Fruit fly (Drosophila melanogaster) whole organism, wandering third instar larva: Measurements from ENCODE around the gene IKKepsilon.

Experiments
- Abd-B ChIP-seq: fragments of >200 bp; optimal IDR thresholded peaks from 2 replicates; lab custom pipeline; 2017; ENCODE audit warnings: missing biosample characterization, missing genetic modification characterization
- CG32264 ChIP-seq: fragments of 200-800 bp; sonication (Bioruptor generic); optimal IDR thresholded peaks from 2 replicates; lab custom pipeline; 2016; ENCODE audit warnings: missing biosample characterization, missing genetic modification characterization
- CG9705 ChIP-seq: fragments of 200-800 bp; sonication (Bioruptor generic); optimal IDR thresholded peaks from 2 replicates; lab custom pipeline; 2018; ENCODE audit warnings: missing biosample characterization, mild to moderate bottlenecking, missing genetic modification characterization
- CrebA ChIP-seq: fragments of 200-800 bp; sonication (Bioruptor generic); optimal IDR thresholded peaks from 2 replicates; lab custom pipeline; 2016; ENCODE audit warnings: missing biosample characterization, mild to moderate bottlenecking, missing genetic modification characterization, borderline replicate concordance
- Dfd ChIP-seq: fragments of >200 bp; optimal IDR thresholded peaks from 2 replicates; lab custom pipeline; 2017; ENCODE audit warnings: missing biosample characterization, missing genetic modification characterization
- Dif ChIP-seq: fragments of 200-275, 200-300 bp; sonication (Bioruptor generic); optimal IDR thresholded peaks from 2 replicates; lab custom pipeline; 2018; ENCODE audit warnings: missing biosample characterization, missing genetic modification characterization; ENCODE audit not compliant: partially characterized antibody
- GATAd ChIP-seq: sonication (Bioruptor generic); optimal IDR thresholded peaks from 2 replicates; lab custom pipeline; 2016; ENCODE audit warnings: missing biosample characterization, missing genetic modification characterization
- HLH106 ChIP-seq: fragments of 200-800 bp; optimal IDR thresholded peaks from 3 replicates; lab custom pipeline; 2019; ENCODE audit warnings: missing biosample characterization, mild to moderate bottlenecking, missing genetic modification characterization, moderate library complexity
- Hnf4 ChIP-seq: fragments of 200-800 bp; sonication (Bioruptor generic); optimal IDR thresholded peaks from 2 replicates; lab custom pipeline; 2016; ENCODE audit warnings: missing biosample characterization, mild to moderate bottlenecking, missing genetic modification characterization
- Hr78 ChIP-seq: fragments of >200 bp; optimal IDR thresholded peaks from 2 replicates; lab custom pipeline; 2017; ENCODE audit warnings: missing biosample characterization, missing genetic modification characterization
- Hr83 ChIP-seq: fragments of 200-300 bp; sonication (Bioruptor generic); optimal IDR thresholded peaks from 2 replicates; lab custom pipeline; 2016; ENCODE audit warnings: missing biosample characterization, mild to moderate bottlenecking, missing genetic modification characterization, moderate library complexity; ENCODE audit not compliant: poor library complexity, severe bottlenecking
- Mio ChIP-seq: sonication (Bioruptor generic); optimal IDR thresholded peaks from 2 replicates; lab custom pipeline; 2016; ENCODE audit warnings: missing biosample characterization, missing genetic modification characterization
- Myc ChIP-seq: fragments of >200 bp; optimal IDR thresholded peaks from 2 replicates; lab custom pipeline; 2017
- N ChIP-seq: fragments of >200 bp; optimal IDR thresholded peaks from 2 replicates; lab custom pipeline; 2018; ENCODE audit warnings: missing biosample characterization, missing external identifiers, missing genetic modification characterization
- OdsH ChIP-seq: fragments of 200-800 bp; sonication (Bioruptor generic); optimal IDR thresholded peaks from 2 replicates; lab custom pipeline; 2016; ENCODE audit warnings: missing biosample characterization, mild to moderate bottlenecking, missing genetic modification characterization
- Rel ChIP-seq, 2 experiments: fragments of 200-800 bp; sonication (Bioruptor generic) in 1 of 2; optimal IDR thresholded peaks; 2 replicates in 1 of 2; 3 replicates in 1 of 2; lab custom pipeline; 2016 to 2019; ENCODE audit warnings: mild to moderate bottlenecking in 2 of 2, missing biosample characterization in 2 of 2, missing genetic modification characterization in 2 of 2, moderate library complexity in 1 of 2
- Sp1 ChIP-seq: fragments of 200-800 bp; sonication (Bioruptor generic); optimal IDR thresholded peaks from 3 replicates; lab custom pipeline; 2019; ENCODE audit warnings: missing biosample characterization, mild to moderate bottlenecking, missing genetic modification characterization, moderate library complexity
- Vsx2 ChIP-seq: fragments of 200-300, 225-300 bp; sonication (Bioruptor generic); optimal IDR thresholded peaks from 2 replicates; lab custom pipeline; 2018; ENCODE audit warnings: missing biosample characterization, missing genetic modification characterization; ENCODE audit not compliant: partially characterized antibody
- br ChIP-seq: fragments of 200-800 bp; sonication (Bioruptor generic); optimal IDR thresholded peaks from 2 replicates; lab custom pipeline; 2016; ENCODE audit warnings: missing biosample characterization, missing genetic modification characterization
- brk ChIP-seq: fragments of 200-800 bp; sonication (Bioruptor generic); optimal IDR thresholded peaks from 2 replicates; lab custom pipeline; 2016; ENCODE audit warnings: missing biosample characterization, mild to moderate bottlenecking, missing genetic modification characterization
- dl ChIP-seq, 2 experiments: fragments of 175-275, 200-275 bp in 1 of 2; fragments of 200-275 bp in 1 of 2; sonication (Bioruptor generic); optimal IDR thresholded peaks; lab custom pipeline; 2018; ENCODE audit warnings: mild to moderate bottlenecking in 2 of 2, missing biosample characterization in 2 of 2, missing genetic modification characterization in 2 of 2, moderate library complexity in 2 of 2; ENCODE audit not compliant: partially characterized antibody in 2 of 2, insufficient read depth in 1 of 2
- dmrt93B ChIP-seq: fragments of 200-800 bp; sonication (Bioruptor generic); optimal IDR thresholded peaks from 2 replicates; lab custom pipeline; 2018; ENCODE audit warnings: missing biosample characterization, mild to moderate bottlenecking, missing genetic modification characterization
- dsf ChIP-seq: sonication (Bioruptor generic); optimal IDR thresholded peaks from 2 replicates; lab custom pipeline; 2016; ENCODE audit warnings: missing biosample characterization, missing genetic modification characterization, borderline replicate concordance
- ey ChIP-seq: fragments of 200-800 bp; sonication (Bioruptor generic); optimal IDR thresholded peaks from 2 replicates; lab custom pipeline; 2016; ENCODE audit warnings: missing biosample characterization, missing genetic modification characterization
- foxo ChIP-seq, 2 experiments: fragments of 200-800 bp; sonication (Bioruptor generic); optimal IDR thresholded peaks; 2 replicates in 1 of 2; 3 replicates in 1 of 2; lab custom pipeline; 2016 to 2017; ENCODE audit warnings: missing biosample characterization in 2 of 2, missing genetic modification characterization in 2 of 2
- fru ChIP-seq: fragments of 200-800 bp; sonication (Bioruptor generic); optimal IDR thresholded peaks from 3 replicates; lab custom pipeline; 2016; ENCODE audit warnings: missing biosample characterization, mild to moderate bottlenecking, missing genetic modification characterization
- h ChIP-seq: fragments of 200-800 bp; sonication (Bioruptor generic); optimal IDR thresholded peaks from 3 replicates; lab custom pipeline; 2016; ENCODE audit warnings: missing biosample characterization, mild to moderate bottlenecking, missing genetic modification characterization
- jim ChIP-seq: fragments of 175-275, 200-325 bp; sonication (Bioruptor generic); optimal IDR thresholded peaks from 2 replicates; lab custom pipeline; 2016; ENCODE audit warnings: missing biosample characterization, mild to moderate bottlenecking, missing genetic modification characterization
- lola ChIP-seq: fragments of >200 bp; optimal IDR thresholded peaks from 2 replicates; lab custom pipeline; 2017; ENCODE audit warnings: missing biosample characterization, missing genetic modification characterization
- pan ChIP-seq: fragments of >200 bp; optimal IDR thresholded peaks from 2 replicates; lab custom pipeline; 2017
- psq ChIP-seq: fragments of 200-800 bp; sonication (Bioruptor generic); optimal IDR thresholded peaks from 3 replicates; lab custom pipeline; 2017; ENCODE audit warnings: missing biosample characterization, mild to moderate bottlenecking, missing genetic modification characterization, moderate library complexity
- rgr ChIP-seq: fragments of 200-800 bp; sonication (Bioruptor generic); optimal IDR thresholded peaks from 3 replicates; lab custom pipeline; 2016; ENCODE audit warnings: missing biosample characterization, mild to moderate bottlenecking, missing genetic modification characterization
- sage ChIP-seq: fragments of 200-800 bp; sonication (Bioruptor generic); optimal IDR thresholded peaks from 2 replicates; lab custom pipeline; 2016; ENCODE audit warnings: missing biosample characterization, mild to moderate bottlenecking, missing genetic modification characterization
- sv ChIP-seq: fragments of 200-800 bp; sonication (Bioruptor generic); optimal IDR thresholded peaks from 3 replicates; lab custom pipeline; 2016; ENCODE audit warnings: missing biosample characterization, missing genetic modification characterization
- tai ChIP-seq: sonication (Bioruptor generic); optimal IDR thresholded peaks from 2 replicates; lab custom pipeline; 2016; ENCODE audit warnings: missing biosample characterization, missing genetic modification characterization
- woc ChIP-seq: sonication (Bioruptor generic); optimal IDR thresholded peaks from 2 replicates; lab custom pipeline; 2016; ENCODE audit warnings: missing biosample characterization, mild to moderate bottlenecking, missing genetic modification characterization

Gene IKKepsilon

DNA sequence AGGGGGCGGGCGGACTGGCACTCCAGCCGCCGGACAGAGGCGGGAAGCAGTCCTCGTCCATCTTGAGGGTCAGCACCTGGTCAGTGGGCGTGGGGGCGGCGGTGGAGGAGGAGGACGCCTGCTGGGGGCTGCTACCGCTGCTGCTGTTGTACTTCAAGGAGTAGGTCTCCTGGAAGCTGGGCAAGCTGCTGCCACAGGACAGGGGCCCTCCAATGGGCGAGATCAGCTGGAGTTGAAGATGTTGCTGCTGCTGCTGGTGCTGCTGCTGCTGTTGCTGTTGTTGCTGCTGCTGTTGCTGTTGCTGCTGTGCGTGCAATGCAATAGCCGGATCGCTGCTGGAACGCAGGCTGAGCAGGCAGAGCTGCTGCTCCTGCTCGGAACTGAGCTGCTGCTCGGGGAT, 12.9 kb downstream of the IKKepsilon start:
- no peak for TF ChIP-seq CrebA (GFP tag; lab: Kevin White, UChicago)
- no peak for TF ChIP-seq dmrt93B (GFP tag; lab: Kevin White, UChicago)
- TF ChIP-seq Dfd (GFP tag; lab: Kevin White, UChicago), result peak; percentile 92
- no peak for TF ChIP-seq Dif (GFP tag; lab: Kevin White, UChicago)
- TF ChIP-seq, all 38 proteins: peak for 1

DNA sequence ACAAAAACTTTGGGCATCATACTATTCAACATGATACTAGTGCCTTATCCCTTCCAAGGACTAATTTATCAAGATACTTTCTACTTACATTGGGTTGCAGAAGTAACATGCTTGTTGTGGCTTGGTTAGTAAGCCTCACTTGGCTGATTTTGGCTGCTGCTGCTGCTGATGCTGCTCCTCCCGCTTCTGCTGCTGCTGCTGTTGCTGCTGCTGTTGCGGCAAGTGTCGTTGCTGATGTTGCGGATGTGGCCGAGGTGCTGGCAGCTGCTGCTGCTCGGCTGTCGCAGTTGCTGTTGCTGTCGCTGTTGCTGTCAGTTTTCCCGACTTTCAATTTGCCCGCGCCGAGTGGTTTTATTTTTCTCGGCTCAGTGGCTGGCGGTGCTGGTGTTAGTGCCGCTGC, 14.2 kb downstream of the IKKepsilon start:
- TF ChIP-seq Dfd (GFP tag; lab: Kevin White, UChicago) (peak; percentile 91), N (GFP tag; lab: Kevin White, UChicago) (no peak)

DNA sequence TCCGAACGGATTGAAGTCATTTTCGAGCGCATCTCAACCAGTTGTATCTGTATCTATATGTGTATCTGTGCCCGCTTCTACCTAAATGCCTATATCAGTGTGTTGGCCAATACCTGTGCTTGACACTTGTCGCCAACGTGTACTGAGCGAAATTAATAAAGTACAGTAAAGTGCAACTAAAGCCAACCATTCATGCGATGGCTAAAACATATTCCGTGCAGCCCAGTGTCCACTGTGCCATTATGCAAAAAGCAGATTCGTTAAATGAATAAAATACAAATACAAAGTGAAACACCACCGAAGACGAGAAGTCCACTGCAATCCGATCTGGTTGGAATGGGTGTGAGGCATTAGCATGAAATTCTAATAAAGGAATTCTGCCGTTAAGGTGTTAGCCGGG, 19.2 kb downstream of the IKKepsilon start:
- TF ChIP-seq CG9705 (GFP tag; lab: Kevin White, UChicago) (no peak), foxo (GFP tag; optimal IDR thresholded peaks at IDR 0.05; lab: Kevin White, UChicago) (no peak), Dfd (GFP tag; lab: Kevin White, UChicago) (no peak), sage (no peak), OdsH (GFP tag; lab: Kevin White, UChicago) (peak; percentile 2), br (GFP tag; lab: Kevin White, UChicago) (peak; percentile 40), CG32264 (no peak), Abd-B (GFP tag; lab: Kevin White, UChicago) (no peak), woc (GFP tag; lab: Kevin White, UChicago) (peak; percentile 18), Vsx2 (no peak), lola (no peak), ey (GFP tag; lab: Kevin White, UChicago) (peak; percentile 45), Rel (GFP tag; optimal IDR thresholded peaks at IDR 0.05; lab: Kevin White, UChicago) (no peak), Rel (tag; optimal IDR thresholded peaks at IDR 0.05; lab: Kevin White, UChicago) (no peak), tai (GFP tag; lab: Kevin White, UChicago) (no peak), pan (lab: Kevin White, UChicago) (no peak), sv (GFP tag; lab: Kevin White, UChicago) (no peak), Dif (GFP tag; lab: Kevin White, UChicago) (no peak), rgr (GFP tag; lab: Kevin White, UChicago) (peak; percentile 34), dsf (GFP tag; lab: Kevin White, UChicago) (no peak), dl (GFP tag; optimal IDR thresholded peaks at IDR 0.05; lab: Kevin White, UChicago; ENCODE audit: insufficient read depth in 1 of 2, partially characterized antibody in 2 of 2) (no peak), Mio (GFP tag; lab: Kevin White, UChicago) (no peak), GATAd (GFP tag; lab: Kevin White, UChicago) (no peak), Hr83 (GFP tag; lab: Kevin White, UChicago) (peak; percentile 11), fru (peak; percentile 50), h (GFP tag; lab: Kevin White, UChicago) (peak; percentile 54), HLH106 (tag; lab: Kevin White, UChicago) (no peak), CrebA (GFP tag; lab: Kevin White, UChicago) (no peak), N (GFP tag; lab: Kevin White, UChicago) (no peak), Hr78 (no peak)

DNA sequence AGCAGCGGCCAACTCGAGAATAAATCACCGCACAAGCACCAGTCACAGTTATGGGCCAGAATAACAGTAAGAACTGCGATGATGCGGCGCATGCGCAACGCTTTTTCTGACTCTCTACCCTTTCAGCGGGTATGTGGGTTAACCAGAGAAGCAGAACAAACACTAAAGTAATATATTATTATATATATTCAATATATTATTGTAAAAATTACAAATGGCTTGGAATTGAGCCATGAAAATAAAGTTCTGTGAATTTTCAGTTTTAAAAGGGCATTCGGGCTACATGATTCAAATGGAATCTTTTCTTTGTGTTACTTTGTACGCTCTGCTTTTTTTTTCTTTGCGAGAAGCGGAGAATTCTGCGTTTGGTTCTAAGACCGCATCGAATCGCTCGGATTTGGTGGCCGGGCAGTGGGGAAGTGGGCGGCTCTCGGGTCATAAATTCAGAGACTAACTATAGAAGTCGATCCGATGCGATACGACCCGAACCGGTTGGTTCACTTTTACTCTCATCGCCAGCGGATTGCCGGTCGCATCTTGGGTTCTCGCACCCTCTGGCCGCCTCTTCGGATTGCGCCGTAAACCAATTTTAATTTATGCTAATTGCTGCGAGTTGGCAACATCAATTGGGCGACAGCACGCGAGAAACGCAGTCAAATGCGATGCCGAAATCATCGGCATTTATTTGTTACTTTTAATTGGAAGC, 24.8 kb downstream of the IKKepsilon start:
- TF ChIP-seq h (GFP tag; lab: Kevin White, UChicago) (peak; percentile 79), Hr83 (GFP tag; lab: Kevin White, UChicago) (no peak), woc (GFP tag; lab: Kevin White, UChicago) (peak; percentile 51), Dif (GFP tag; lab: Kevin White, UChicago) (peak; percentile 17), lola (no peak), Vsx2 (no peak), Sp1 (GFP tag; lab: Kevin White, UChicago) (peak; percentile 56), dl (GFP tag; optimal IDR thresholded peaks at IDR 0.05; lab: Kevin White, UChicago; ENCODE audit: insufficient read depth in 1 of 2, partially characterized antibody in 2 of 2) (peak in 1 of 2 experiments; percentile 1), dmrt93B (GFP tag; lab: Kevin White, UChicago) (peak; percentile 55), br (GFP tag; lab: Kevin White, UChicago) (peak; percentile 63), foxo (GFP tag; optimal IDR thresholded peaks at IDR 0.05; lab: Kevin White, UChicago) (peak in 1 of 2 experiments; percentile 88), sage (peak; percentile 52), Hnf4 (GFP tag; lab: Kevin White, UChicago) (peak; percentile 72), HLH106 (tag; lab: Kevin White, UChicago) (peak; percentile 77), CrebA (GFP tag; lab: Kevin White, UChicago) (peak; percentile 21), OdsH (GFP tag; lab: Kevin White, UChicago) (peak; percentile 85), CG9705 (GFP tag; lab: Kevin White, UChicago) (no peak), sv (GFP tag; lab: Kevin White, UChicago) (no peak), fru (peak; percentile 86), rgr (GFP tag; lab: Kevin White, UChicago) (peak; percentile 87), Hr78 (no peak), brk (GFP tag; lab: Kevin White, UChicago) (peak; percentile 68), dsf (GFP tag; lab: Kevin White, UChicago) (no peak), Mio (GFP tag; lab: Kevin White, UChicago) (no peak), Myc (no peak), ey (GFP tag; lab: Kevin White, UChicago) (peak; percentile 72), Dfd (GFP tag; lab: Kevin White, UChicago) (no peak), psq (GFP tag; lab: Kevin White, UChicago) (peak; percentile 84), CG32264 (peak; percentile 5), GATAd (GFP tag; lab: Kevin White, UChicago) (no peak), jim (GFP tag; lab: Kevin White, UChicago) (no peak), Abd-B (GFP tag; lab: Kevin White, UChicago) (no peak)
